Worm (Caenorhabditis elegans) whole organism, L1 larva: ENCODE results near the gene pha-4.

ENCODE experiments used
- ama-1 ChIP-seq: fragments of 150-350 bp; optimal IDR thresholded peaks from 2 replicates; lab custom pipeline; 2014
- hpl-2 ChIP-seq: fragments of 150-350 bp; optimal IDR thresholded peaks from 2 replicates; lab custom pipeline; 2014; ENCODE audit warnings: missing biosample characterization, missing genetic modification reagents, missing genetic modification characterization
- nhr-11 ChIP-seq: fragments of 150-350 bp; optimal IDR thresholded peaks from 2 replicates; lab custom pipeline; 2014; ENCODE audit warnings: missing biosample characterization, missing genetic modification characterization
- nhr-77 ChIP-seq: fragments of 150-350 bp; optimal IDR thresholded peaks from 2 replicates; lab custom pipeline; 2014; ENCODE audit warnings: missing biosample characterization, missing genetic modification characterization
- unc-98 ChIP-seq: fragments of 200-800 bp; sonication (Bioruptor generic); IDR thresholded peaks from 2 replicates; pipeline ENCODE4 v1.3.6; 2022; ENCODE audit warnings: missing genetic modification characterization, missing compliant biosample characterization
- ztf-11 ChIP-seq, 2 experiments: sonication (generic microtip); optimal IDR thresholded peaks; 2 replicates each; lab custom pipeline; 2016 to 2017; ENCODE audit warnings: missing genetic modification characterization in 2 of 2, missing biosample characterization in 1 of 2, missing compliant biosample characterization in 1 of 2

- TF ChIP-seq nhr-11 (tag; lab: Kevin White, UChicago): no peak
- TF ChIP-seq ama-1 (lab: Kevin White, UChicago): no peak
- TF ChIP-seq ztf-11 (tag; optimal IDR thresholded peaks at IDR 0.05; lab: Kevin White, UChicago): no peak
- TF ChIP-seq nhr-77 (tag; lab: Kevin White, UChicago): no peak
- TF ChIP-seq unc-98 (GFP tag; lab: Robert Waterston, UW): no peak
- TF ChIP-seq hpl-2: no peak
These were observed 30.9 kb upstream of the pha-4 start, which contains the start of gene Y44A6C.2 for ce11 chrV:20721934-20722333.
